Fruit fly (Drosophila melanogaster) whole organism, embryonic: ENCODE results near the gene CG5346.

Experiments
- Antp ChIP-seq: fragments of 200-800 bp; sonication (Bioruptor generic); optimal IDR thresholded peaks from 3 replicates; lab custom pipeline; 2016; ENCODE audit warnings: missing biosample characterization, missing genetic modification characterization
- Atf-2 ChIP-seq: fragments of 200-800 bp; sonication (Bioruptor generic); optimal IDR thresholded peaks from 2 replicates; lab custom pipeline; 2016; ENCODE audit warnings: missing biosample characterization, missing genetic modification characterization
- Bteb2 ChIP-seq: fragments of 200-800 bp; sonication (Bioruptor generic); optimal IDR thresholded peaks from 2 replicates; lab custom pipeline; 2016; ENCODE audit warnings: missing biosample characterization, missing genetic modification characterization
- CG10267 ChIP-seq: fragments of 200-800 bp; sonication (Bioruptor generic); optimal IDR thresholded peaks from 2 replicates; lab custom pipeline; 2018; ENCODE audit warnings: missing biosample characterization, mild to moderate bottlenecking, missing genetic modification characterization, moderate library complexity
- CG12769 ChIP-seq: fragments of 200-800 bp; sonication (Bioruptor generic); optimal IDR thresholded peaks from 2 replicates; lab custom pipeline; 2019; ENCODE audit warnings: missing biosample characterization, mild to moderate bottlenecking, missing genetic modification characterization, moderate library complexity
- CG13894 ChIP-seq: fragments of 200-800 bp; sonication (Bioruptor generic); optimal IDR thresholded peaks from 3 replicates; lab custom pipeline; 2018; ENCODE audit warnings: missing biosample characterization, mild to moderate bottlenecking, missing genetic modification characterization, moderate library complexity
- CG14710 ChIP-seq: fragments of 200-800 bp; sonication (Bioruptor generic); optimal IDR thresholded peaks from 3 replicates; lab custom pipeline; 2019; ENCODE audit warnings: missing biosample characterization, mild to moderate bottlenecking, missing genetic modification characterization, moderate library complexity
- CG15514 ChIP-seq: fragments of 200-800 bp; sonication (Bioruptor generic); optimal IDR thresholded peaks from 3 replicates; lab custom pipeline; 2017; ENCODE audit warnings: missing biosample characterization, missing genetic modification characterization, mild to moderate bottlenecking, moderate library complexity, missing genetic modification reagents
- CG16815 ChIP-seq: fragments of 200-800 bp; sonication (Bioruptor generic); optimal IDR thresholded peaks from 3 replicates; lab custom pipeline; 2017; ENCODE audit warnings: missing biosample characterization, mild to moderate bottlenecking, missing genetic modification characterization
- CG1832 ChIP-seq: fragments of 200-800 bp; sonication (Bioruptor generic); optimal IDR thresholded peaks from 2 replicates; lab custom pipeline; 2017; ENCODE audit warnings: missing biosample characterization, mild to moderate bottlenecking, missing genetic modification characterization, inconsistent platforms
- CG3065 ChIP-seq: fragments of 200-800 bp; sonication (Bioruptor generic); optimal IDR thresholded peaks from 2 replicates; lab custom pipeline; 2016; ENCODE audit warnings: missing biosample characterization, missing genetic modification characterization
- CG32772 ChIP-seq: fragments of 200-800 bp; sonication (Bioruptor generic); IDR thresholded peaks from 2 replicates; pipeline ENCODE4 v1.3.6; 2022; ENCODE audit warnings: missing biosample characterization, missing genetic modification characterization
- CG3407 ChIP-seq: fragments of 200-800 bp; sonication (Bioruptor generic); optimal IDR thresholded peaks from 2 replicates; lab custom pipeline; 2018; ENCODE audit warnings: missing biosample characterization, mild to moderate bottlenecking, missing genetic modification characterization
- CG3995 ChIP-seq: fragments of 200-800 bp; sonication (Bioruptor generic); optimal IDR thresholded peaks from 3 replicates; lab custom pipeline; 2016; ENCODE audit warnings: missing biosample characterization, missing genetic modification characterization
- CG42726 ChIP-seq: fragments of 200-800 bp; sonication (Bioruptor generic); IDR thresholded peaks from 2 replicates; pipeline ENCODE4 v1.3.6; 2022; ENCODE audit warnings: missing biosample characterization, missing genetic modification characterization; ENCODE audit not compliant: partially characterized antibody
- CG7271 ChIP-seq: fragments of 200-800 bp; sonication (Bioruptor generic); optimal IDR thresholded peaks from 2 replicates; lab custom pipeline; 2018; ENCODE audit warnings: missing biosample characterization, mild to moderate bottlenecking, missing genetic modification characterization, moderate library complexity
- CG8281 ChIP-seq: fragments of 200-800 bp; sonication (Bioruptor generic); optimal IDR thresholded peaks from 2 replicates; lab custom pipeline; 2018; ENCODE audit warnings: missing biosample characterization, mild to moderate bottlenecking, missing genetic modification characterization, moderate library complexity
- Fer3 ChIP-seq: fragments of 200-800 bp; sonication (Bioruptor generic); optimal IDR thresholded peaks from 2 replicates; lab custom pipeline; 2018; ENCODE audit warnings: missing biosample characterization, mild to moderate bottlenecking, missing genetic modification characterization, moderate library complexity
- HLH54F ChIP-seq: fragments of 200-800 bp; sonication (Bioruptor generic); optimal IDR thresholded peaks from 3 replicates; lab custom pipeline; 2016; ENCODE audit warnings: missing biosample characterization, missing genetic modification characterization
- Hey ChIP-seq: fragments of 200-800 bp; sonication (Bioruptor generic); optimal IDR thresholded peaks from 3 replicates; lab custom pipeline; 2018; ENCODE audit warnings: missing biosample characterization, mild to moderate bottlenecking, missing genetic modification characterization
- HmgZ ChIP-seq: fragments of 200-800 bp; sonication (Bioruptor generic); optimal IDR thresholded peaks from 2 replicates; lab custom pipeline; 2018; ENCODE audit warnings: missing biosample characterization, mild to moderate bottlenecking, missing genetic modification characterization
- Hr39 ChIP-seq: fragments of >200 bp; optimal IDR thresholded peaks from 2 replicates; lab custom pipeline; 2017
- Hr78 ChIP-seq, 2 experiments: fragments of 200-800 bp in 1 of 2; fragments of >200 bp in 1 of 2; sonication (Bioruptor generic) in 1 of 2; optimal IDR thresholded peaks; 2 replicates each; lab custom pipeline; 2017 to 2019; ENCODE audit warnings: missing biosample characterization in 2 of 2, missing genetic modification characterization in 2 of 2, mild to moderate bottlenecking in 1 of 2, moderate library complexity in 1 of 2
- MBD-R2 ChIP-seq: fragments of 200-800 bp; sonication (Bioruptor generic); IDR thresholded peaks from 2 replicates; pipeline ENCODE4 v1.3.6; 2022; ENCODE audit warnings: missing biosample characterization, missing genetic modification characterization
- Med ChIP-seq: fragments of 200-800 bp; sonication (Bioruptor generic); peaks from one replicate; lab custom pipeline; 2016; ENCODE audit warnings: missing biosample characterization, missing genetic modification characterization, mild to moderate bottlenecking, inconsistent platforms, moderate library complexity
- Myb ChIP-seq: fragments of 200-800 bp; sonication (Bioruptor generic); optimal IDR thresholded peaks from 2 replicates; lab custom pipeline; 2016; ENCODE audit warnings: missing biosample characterization, missing genetic modification characterization
- NK7.1 ChIP-seq: fragments of 200-800 bp; sonication (Bioruptor generic); optimal IDR thresholded peaks from 3 replicates; lab custom pipeline; 2016; ENCODE audit warnings: missing biosample characterization, missing genetic modification characterization
- Neu2 ChIP-seq: fragments of 200-800 bp; sonication (Bioruptor generic); optimal IDR thresholded peaks from 3 replicates; lab custom pipeline; 2016; ENCODE audit warnings: missing biosample characterization, missing genetic modification characterization, borderline replicate concordance
- Oli ChIP-seq: fragments of 200-800 bp; sonication (Bioruptor generic); optimal IDR thresholded peaks from 2 replicates; lab custom pipeline; 2018; ENCODE audit warnings: missing biosample characterization, mild to moderate bottlenecking, missing genetic modification characterization, moderate library complexity
- Six4 ChIP-seq: fragments of 200-800 bp; sonication (Bioruptor generic); optimal IDR thresholded peaks from 2 replicates; lab custom pipeline; 2016; ENCODE audit warnings: missing biosample characterization, missing genetic modification characterization
- Sry-β ChIP-seq: fragments of 200-800 bp; sonication (Bioruptor generic); optimal IDR thresholded peaks from 2 replicates; lab custom pipeline; 2018; ENCODE audit warnings: missing biosample characterization, mild to moderate bottlenecking, missing genetic modification characterization, moderate library complexity
- Xbp1 ChIP-seq: fragments of 200-800 bp; sonication (Bioruptor generic); optimal IDR thresholded peaks from 3 replicates; lab custom pipeline; 2016; ENCODE audit warnings: missing biosample characterization, mild to moderate bottlenecking, missing genetic modification characterization
- ato ChIP-seq: fragments of 200-800 bp; sonication (Bioruptor generic); IDR thresholded peaks from 2 replicates; pipeline ENCODE4 v1.3.6; 2022; ENCODE audit warnings: missing biosample characterization, missing genetic modification characterization; ENCODE audit not compliant: partially characterized antibody
- bigmax ChIP-seq: fragments of 200-800 bp; sonication (Bioruptor generic); optimal IDR thresholded peaks from 2 replicates; lab custom pipeline; 2018; ENCODE audit warnings: missing biosample characterization, mild to moderate bottlenecking, missing genetic modification characterization
- chif ChIP-seq, 2 experiments: fragments of 200-800 bp; sonication (Bioruptor generic); optimal IDR thresholded peaks; 3 replicates each; lab custom pipeline; 2016; ENCODE audit warnings: missing biosample characterization in 2 of 2, missing genetic modification characterization in 2 of 2
- corto ChIP-seq: fragments of 200-800 bp; sonication (Bioruptor generic); optimal IDR thresholded peaks from 2 replicates; lab custom pipeline; 2016; ENCODE audit warnings: missing biosample characterization, mild to moderate bottlenecking, missing genetic modification characterization, moderate library complexity
- croc ChIP-seq: fragments of 200-800 bp; sonication (Bioruptor generic); conservative IDR thresholded peaks from 3 replicates; pipeline ENCODE4 v1.3.6; 2022; ENCODE audit warnings: missing biosample characterization, missing genetic modification characterization
- esg ChIP-seq: fragments of 200-800 bp; sonication (Bioruptor generic); conservative IDR thresholded peaks from 2 replicates; pipeline ENCODE4 v1.3.6; 2022; ENCODE audit warnings: missing biosample characterization, missing genetic modification characterization
- gcm ChIP-seq: fragments of 200-800 bp; sonication (Bioruptor generic); optimal IDR thresholded peaks from 2 replicates; lab custom pipeline; 2019; ENCODE audit warnings: missing biosample characterization, mild to moderate bottlenecking, missing genetic modification characterization, moderate library complexity
- lilli ChIP-seq: fragments of 200-800 bp; sonication (Bioruptor generic); optimal IDR thresholded peaks from 3 replicates; lab custom pipeline; 2016; ENCODE audit warnings: missing biosample characterization, missing genetic modification characterization
- mld ChIP-seq: fragments of 200-800 bp; sonication (Bioruptor generic); IDR thresholded peaks from 3 replicates; pipeline ENCODE4 v1.3.6; 2022; ENCODE audit warnings: missing biosample characterization, missing genetic modification characterization; ENCODE audit not compliant: partially characterized antibody
- p53 ChIP-seq: fragments of 200-800 bp; sonication (Bioruptor generic); optimal IDR thresholded peaks from 2 replicates; lab custom pipeline; 2016; ENCODE audit warnings: missing biosample characterization, missing genetic modification characterization
- pfk ChIP-seq: fragments of 200-800 bp; sonication (Bioruptor generic); optimal IDR thresholded peaks from 2 replicates; lab custom pipeline; 2018; ENCODE audit warnings: missing biosample characterization, mild to moderate bottlenecking, missing genetic modification characterization, moderate library complexity
- psq ChIP-seq: fragments of 200-800 bp; sonication (Bioruptor generic); optimal IDR thresholded peaks from 2 replicates; lab custom pipeline; 2017; ENCODE audit warnings: missing biosample characterization, missing genetic modification characterization
- pum ChIP-seq: fragments of 200-800 bp; sonication (Bioruptor generic); optimal IDR thresholded peaks from 2 replicates; lab custom pipeline; 2016; ENCODE audit warnings: missing biosample characterization, missing genetic modification characterization
- repo ChIP-seq: fragments of 200-800 bp; sonication (Bioruptor generic); optimal IDR thresholded peaks from 2 replicates; lab custom pipeline; 2016; ENCODE audit warnings: missing biosample characterization, missing genetic modification characterization
- row ChIP-seq: fragments of 200-800 bp; sonication (Bioruptor generic); IDR thresholded peaks from 3 replicates; pipeline ENCODE4 v1.3.6; 2022; ENCODE audit warnings: missing biosample characterization, missing genetic modification characterization
- schlank ChIP-seq: fragments of 200-800 bp; sonication (Bioruptor generic); optimal IDR thresholded peaks from 2 replicates; lab custom pipeline; 2018; ENCODE audit warnings: missing biosample characterization, mild to moderate bottlenecking, missing genetic modification characterization
- vvl ChIP-seq: fragments of 200-800 bp; sonication (Bioruptor generic); IDR thresholded peaks from 2 replicates; pipeline ENCODE4 v1.3.6; 2022; ENCODE audit warnings: missing biosample characterization, missing genetic modification characterization
- yki ChIP-seq: fragments of >200 bp; optimal IDR thresholded peaks from 3 replicates; lab custom pipeline; 2018
- zen2 ChIP-seq: fragments of 200-800 bp; sonication (Bioruptor generic); IDR thresholded peaks from 3 replicates; pipeline ENCODE4 v1.3.6; 2022; ENCODE audit warnings: missing biosample characterization, missing genetic modification characterization; ENCODE audit not compliant: partially characterized antibody

The CG5346 gene

dm6 chr3R:22526353-22526907 lies 2.0 kb downstream of the CG5346 start (continued):
- TF ChIP-seq Med (GFP tag; lab: Kevin White, UChicago) (peak; percentile 89), CG7271 (tag; lab: Kevin White, UChicago) (no peak), gcm (GFP tag; lab: Kevin White, UChicago) (no peak), Hr78 (GFP tag; optimal IDR thresholded peaks at IDR 0.05; lab: Kevin White, UChicago) (no peak), pum (no peak), CG32772 (GFP tag; lab: Robert Waterston, UW) (no peak), yki (lab: Kevin White, UChicago) (no peak), schlank (tag; lab: Kevin White, UChicago) (no peak), CG3407 (no peak), bigmax (GFP tag; lab: Kevin White, UChicago) (no peak), CG42726 (GFP tag; lab: Robert Waterston, UW) (no peak), MBD-R2 (GFP tag; lab: Robert Waterston, UW) (no peak; the same call in 1 of the 2 replicates), esg (GFP tag; lab: Robert Waterston, UW) (no peak), CG13894 (tag; lab: Kevin White, UChicago) (no peak), row (GFP tag; lab: Robert Waterston, UW) (peak; percentile 57), p53 (no peak), CG3065 (GFP tag; lab: Kevin White, UChicago) (no peak), Six4 (GFP tag; lab: Kevin White, UChicago) (no peak), Fer3 (tag; lab: Kevin White, UChicago) (no peak), CG15514 (no peak), corto (no peak), Atf-2 (GFP tag; lab: Kevin White, UChicago) (no peak), lilli (GFP tag; lab: Kevin White, UChicago) (peak; percentile 14), HmgZ (tag; lab: Kevin White, UChicago) (no peak), CG1832 (GFP tag; lab: Kevin White, UChicago) (no peak), Xbp1 (peak; percentile 25), Neu2 (GFP tag; lab: Kevin White, UChicago) (no peak), chif (GFP tag; optimal IDR thresholded peaks at IDR 0.05; lab: Kevin White, UChicago) (no peak), mld (GFP tag; lab: Robert Waterston, UW) (no peak), pfk (GFP tag; lab: Kevin White, UChicago) (no peak), CG16815 (no peak), vvl (GFP tag; lab: Robert Waterston, UW) (no peak), CG12769 (tag; lab: Kevin White, UChicago) (peak; percentile 42), Antp (peak; percentile 19), repo (GFP tag; lab: Kevin White, UChicago) (no peak), NK7.1 (GFP tag; lab: Kevin White, UChicago) (no peak), ato (GFP tag; lab: Robert Waterston, UW) (no peak), Hr39 (no peak), Myb (GFP tag; lab: Kevin White, UChicago) (no peak), Bteb2 (GFP tag; lab: Kevin White, UChicago) (no peak), HLH54F (no peak), zen2 (GFP tag; lab: Robert Waterston, UW) (no peak), CG10267 (no peak), Sry-β (no peak), psq (GFP tag; lab: Kevin White, UChicago) (no peak), CG3995 (GFP tag; lab: Kevin White, UChicago) (no peak), CG14710 (tag; lab: Kevin White, UChicago) (peak; percentile 5), Hey (tag; lab: Kevin White, UChicago) (no peak), Oli (peak; percentile 14), CG8281 (tag; lab: Kevin White, UChicago) (no peak), croc (GFP tag; lab: Robert Waterston, UW) (no peak)
